Fruit fly (Drosophila melanogaster) whole organism, embryonic: ENCODE data around the gene Sgs5.

Experiments
- B-H1 ChIP-seq: fragments of 200-800 bp; sonication (Bioruptor generic); IDR thresholded peaks from 3 replicates; pipeline ENCODE4 v1.3.6; 2022; ENCODE audit warnings: missing biosample characterization, missing genetic modification characterization
- B-H2 ChIP-seq: fragments of 200-800 bp; sonication (Bioruptor generic); optimal IDR thresholded peaks from 2 replicates; lab custom pipeline; 2018; ENCODE audit warnings: missing biosample characterization, mild to moderate bottlenecking, missing genetic modification characterization
- Bgb ChIP-seq: fragments of 200-800 bp; sonication (Bioruptor generic); IDR thresholded peaks from 2 replicates; pipeline ENCODE4 v1.3.6; 2022; ENCODE audit warnings: missing biosample characterization, missing genetic modification characterization; ENCODE audit not compliant: partially characterized antibody
- CG11560 ChIP-seq: fragments of 200-800 bp; sonication (Bioruptor generic); IDR thresholded peaks from 3 replicates; pipeline ENCODE4 v1.3.6; 2022; ENCODE audit warnings: missing biosample characterization, missing genetic modification characterization
- CG12659 ChIP-seq: fragments of 200-800 bp; sonication (Bioruptor generic); optimal IDR thresholded peaks from 3 replicates; lab custom pipeline; 2017; ENCODE audit warnings: mild to moderate bottlenecking, missing biosample characterization, missing genetic modification reagents, missing genetic modification characterization
- CG13424 ChIP-seq: fragments of 200-800 bp; sonication (Bioruptor generic); optimal IDR thresholded peaks from 2 replicates; lab custom pipeline; 2019; ENCODE audit warnings: missing biosample characterization, mild to moderate bottlenecking, missing genetic modification characterization, moderate library complexity
- CG14014 ChIP-seq: fragments of 200-800 bp; sonication (Bioruptor generic); IDR thresholded peaks from 2 replicates; pipeline ENCODE4 v1.3.6; 2022; ENCODE audit warnings: missing biosample characterization, missing genetic modification characterization
- CG14860 ChIP-seq: fragments of 200-800 bp; sonication (Bioruptor generic); IDR thresholded peaks from 3 replicates; pipeline ENCODE4 v1.3.6; 2022; ENCODE audit warnings: missing biosample characterization, missing genetic modification characterization; ENCODE audit not compliant: partially characterized antibody
- CG1529 ChIP-seq: fragments of 200-800 bp; sonication (Bioruptor generic); optimal IDR thresholded peaks from 3 replicates; lab custom pipeline; 2018; ENCODE audit warnings: missing biosample characterization, missing genetic modification characterization
- CG15479 ChIP-seq: fragments of 200-800 bp; sonication (Bioruptor generic); optimal IDR thresholded peaks from 3 replicates; lab custom pipeline; 2019; ENCODE audit warnings: missing biosample characterization, mild to moderate bottlenecking, missing genetic modification characterization, moderate library complexity
- CG17612 ChIP-seq: fragments of 200-800 bp; sonication (Bioruptor generic); IDR thresholded peaks from 2 replicates; pipeline ENCODE4 v1.3.6; 2022; ENCODE audit warnings: missing biosample characterization, missing genetic modification characterization
- CG30431 ChIP-seq: fragments of 200-800 bp; sonication (Bioruptor generic); optimal IDR thresholded peaks from 2 replicates; lab custom pipeline; 2017; ENCODE audit warnings: missing biosample characterization, missing genetic modification characterization
- CG31388 ChIP-seq: fragments of 200-800 bp; sonication (Bioruptor generic); optimal IDR thresholded peaks from 2 replicates; lab custom pipeline; 2016; ENCODE audit warnings: missing biosample characterization, missing genetic modification characterization
- CG33557 ChIP-seq: fragments of 200-800 bp; sonication (Bioruptor generic); optimal IDR thresholded peaks from 2 replicates; lab custom pipeline; 2019; ENCODE audit warnings: missing biosample characterization, mild to moderate bottlenecking, missing genetic modification characterization, moderate library complexity
- CG34224 ChIP-seq: fragments of 200-800 bp; sonication (Bioruptor generic); IDR thresholded peaks from 3 replicates; pipeline ENCODE4 v1.3.6; 2022; ENCODE audit warnings: missing biosample characterization, missing genetic modification characterization; ENCODE audit not compliant: partially characterized antibody
- CG4424 ChIP-seq: fragments of 200-800 bp; sonication (Bioruptor generic); optimal IDR thresholded peaks from 3 replicates; lab custom pipeline; 2016; ENCODE audit warnings: missing biosample characterization, missing genetic modification characterization
- CG6813 ChIP-seq: fragments of 200-800 bp; sonication (Bioruptor generic); optimal IDR thresholded peaks from 2 replicates; lab custom pipeline; 2017; ENCODE audit warnings: missing biosample characterization, missing genetic modification characterization, mild to moderate bottlenecking, moderate library complexity, missing genetic modification reagents
- CG6854 ChIP-seq: fragments of 200-800 bp; sonication (Bioruptor generic); optimal IDR thresholded peaks from 3 replicates; lab custom pipeline; 2017; ENCODE audit warnings: missing biosample characterization, mild to moderate bottlenecking, missing genetic modification characterization
- CG7556 ChIP-seq: fragments of 200-800 bp; sonication (Bioruptor generic); optimal IDR thresholded peaks from 2 replicates; lab custom pipeline; 2017; ENCODE audit warnings: missing biosample characterization, mild to moderate bottlenecking, missing genetic modification characterization
- CG7839 ChIP-seq: fragments of 200-800 bp; sonication (Bioruptor generic); optimal IDR thresholded peaks from 3 replicates; lab custom pipeline; 2018; ENCODE audit warnings: missing biosample characterization, mild to moderate bottlenecking, missing genetic modification characterization, moderate library complexity
- CG8290 ChIP-seq, 3 experiments: fragments of 200-800 bp; sonication (Bioruptor generic); optimal IDR thresholded peaks; 2 replicates each; lab custom pipeline; 2016 to 2019; ENCODE audit warnings: missing biosample characterization in 3 of 3, missing genetic modification characterization in 3 of 3, mild to moderate bottlenecking in 2 of 3, moderate library complexity in 1 of 3
- CG8388 ChIP-seq: fragments of 200-800 bp; sonication (Bioruptor generic); optimal IDR thresholded peaks from 2 replicates; lab custom pipeline; 2019; ENCODE audit warnings: missing biosample characterization, mild to moderate bottlenecking, missing genetic modification characterization, moderate library complexity
- CG9817 ChIP-seq: fragments of 200-800 bp; sonication (Bioruptor generic); optimal IDR thresholded peaks from 2 replicates; lab custom pipeline; 2018; ENCODE audit warnings: missing biosample characterization, mild to moderate bottlenecking, missing genetic modification characterization, moderate library complexity
- Camta ChIP-seq: fragments of 200-800 bp; sonication (Bioruptor generic); optimal IDR thresholded peaks from 2 replicates; lab custom pipeline; 2016; ENCODE audit warnings: missing biosample characterization, missing genetic modification characterization
- CoRest ChIP-seq: fragments of 200-800 bp; sonication (Bioruptor generic); optimal IDR thresholded peaks from 3 replicates; lab custom pipeline; 2018; ENCODE audit warnings: missing biosample characterization, mild to moderate bottlenecking, missing genetic modification characterization, moderate library complexity
- D19B ChIP-seq: fragments of 200-800 bp; sonication (Bioruptor generic); optimal IDR thresholded peaks from 2 replicates; lab custom pipeline; 2017; ENCODE audit warnings: missing biosample characterization, mild to moderate bottlenecking, missing genetic modification characterization
- Drgx ChIP-seq: fragments of 200-800 bp; sonication (Bioruptor generic); IDR thresholded peaks from 2 replicates; pipeline ENCODE4 v1.3.6; 2022; ENCODE audit warnings: missing biosample characterization, missing genetic modification characterization
- Ets65A ChIP-seq: fragments of 200-800 bp; sonication (Bioruptor generic); peaks from one replicate; lab custom pipeline; 2016; ENCODE audit warnings: missing biosample characterization, missing genetic modification characterization
- Gug ChIP-seq: fragments of 200-800 bp; sonication (Bioruptor generic); IDR thresholded peaks from 4 replicates; pipeline ENCODE4 v1.3.6; 2022; ENCODE audit warnings: missing biosample characterization, missing genetic modification characterization
- Lim3 ChIP-seq: fragments of 200-800 bp; sonication (Bioruptor generic); IDR thresholded peaks from 2 replicates; pipeline ENCODE4 v1.3.6; 2022; ENCODE audit warnings: missing biosample characterization, missing genetic modification characterization
- NC2β ChIP-seq: fragments of 200-800 bp; sonication (Bioruptor generic); optimal IDR thresholded peaks from 2 replicates; lab custom pipeline; 2016; ENCODE audit warnings: missing biosample characterization, missing genetic modification characterization
- NFAT ChIP-seq: fragments of 200-800 bp; sonication (Bioruptor generic); IDR thresholded peaks from 2 replicates; pipeline ENCODE4 v1.3.6; 2022; ENCODE audit warnings: missing biosample characterization, missing genetic modification characterization
- Nf-YC ChIP-seq: fragments of 200-800 bp; optimal IDR thresholded peaks from 3 replicates; lab custom pipeline; 2019; ENCODE audit warnings: missing biosample characterization, mild to moderate bottlenecking, missing genetic modification characterization, moderate library complexity
- Opbp ChIP-seq: fragments of 200-800 bp; sonication (Bioruptor generic); IDR thresholded peaks from 3 replicates; pipeline ENCODE4 v1.3.6; 2022; ENCODE audit warnings: missing biosample characterization, missing genetic modification characterization; ENCODE audit not compliant: partially characterized antibody
- Scr ChIP-seq: fragments of 200-800 bp; sonication (Bioruptor generic); IDR thresholded peaks from 2 replicates; pipeline ENCODE4 v1.3.6; 2022; ENCODE audit warnings: missing biosample characterization, missing genetic modification characterization; ENCODE audit not compliant: partially characterized antibody
- Side ChIP-seq: fragments of 200-800 bp; sonication (Bioruptor generic); optimal IDR thresholded peaks from 2 replicates; lab custom pipeline; 2016; ENCODE audit warnings: missing biosample characterization, missing genetic modification characterization
- Sox100B ChIP-seq: fragments of 200-800 bp; sonication (Bioruptor generic); optimal IDR thresholded peaks from 3 replicates; lab custom pipeline; 2018; ENCODE audit warnings: missing biosample characterization, mild to moderate bottlenecking, missing genetic modification characterization
- dm ChIP-seq: fragments of 200-800 bp; sonication (Bioruptor generic); optimal IDR thresholded peaks from 3 replicates; lab custom pipeline; 2016; ENCODE audit warnings: missing biosample characterization, missing genetic modification characterization
- jing ChIP-seq: fragments of 200-800 bp; sonication (Bioruptor generic); optimal IDR thresholded peaks from 2 replicates; lab custom pipeline; 2018; ENCODE audit warnings: missing biosample characterization, mild to moderate bottlenecking, missing genetic modification characterization
- lilli ChIP-seq: fragments of 200-800 bp; sonication (Bioruptor generic); optimal IDR thresholded peaks from 3 replicates; lab custom pipeline; 2016; ENCODE audit warnings: missing biosample characterization, missing genetic modification characterization
- nau ChIP-seq: fragments of 200-800 bp; sonication (Bioruptor generic); optimal IDR thresholded peaks from 3 replicates; lab custom pipeline; 2017; ENCODE audit warnings: missing biosample characterization, mild to moderate bottlenecking, missing genetic modification characterization, missing genetic modification reagents
- nmo ChIP-seq: fragments of 200-800 bp; sonication (Bioruptor generic); optimal IDR thresholded peaks from 2 replicates; lab custom pipeline; 2018; ENCODE audit warnings: missing biosample characterization, mild to moderate bottlenecking, missing genetic modification characterization, moderate library complexity
- salm ChIP-seq: fragments of 200-800 bp; sonication (Bioruptor generic); optimal IDR thresholded peaks from 2 replicates; lab custom pipeline; 2018; ENCODE audit warnings: missing biosample characterization, mild to moderate bottlenecking, missing genetic modification characterization
- sug ChIP-seq: fragments of 200-800 bp; optimal IDR thresholded peaks from 2 replicates; lab custom pipeline; 2019; ENCODE audit warnings: missing biosample characterization, mild to moderate bottlenecking, missing genetic modification characterization, moderate library complexity
- unpg ChIP-seq: fragments of 200-800 bp; sonication (Bioruptor generic); optimal IDR thresholded peaks from 3 replicates; lab custom pipeline; 2018; ENCODE audit warnings: missing biosample characterization, mild to moderate bottlenecking, missing genetic modification characterization, moderate library complexity
- vvl ChIP-seq: fragments of 200-800 bp; sonication (Bioruptor generic); IDR thresholded peaks from 2 replicates; pipeline ENCODE4 v1.3.6; 2022; ENCODE audit warnings: missing biosample characterization, missing genetic modification characterization
- wor ChIP-seq: fragments of 200-800 bp; sonication (Bioruptor generic); IDR thresholded peaks from 2 replicates; pipeline ENCODE4 v1.3.6; 2022; ENCODE audit warnings: missing biosample characterization, missing genetic modification characterization
- zen ChIP-seq: fragments of 200-800 bp; sonication (Bioruptor generic); optimal IDR thresholded peaks from 3 replicates; lab custom pipeline; 2018; ENCODE audit warnings: missing biosample characterization, mild to moderate bottlenecking, missing genetic modification characterization, moderate library complexity

Gene Sgs5

DNA sequence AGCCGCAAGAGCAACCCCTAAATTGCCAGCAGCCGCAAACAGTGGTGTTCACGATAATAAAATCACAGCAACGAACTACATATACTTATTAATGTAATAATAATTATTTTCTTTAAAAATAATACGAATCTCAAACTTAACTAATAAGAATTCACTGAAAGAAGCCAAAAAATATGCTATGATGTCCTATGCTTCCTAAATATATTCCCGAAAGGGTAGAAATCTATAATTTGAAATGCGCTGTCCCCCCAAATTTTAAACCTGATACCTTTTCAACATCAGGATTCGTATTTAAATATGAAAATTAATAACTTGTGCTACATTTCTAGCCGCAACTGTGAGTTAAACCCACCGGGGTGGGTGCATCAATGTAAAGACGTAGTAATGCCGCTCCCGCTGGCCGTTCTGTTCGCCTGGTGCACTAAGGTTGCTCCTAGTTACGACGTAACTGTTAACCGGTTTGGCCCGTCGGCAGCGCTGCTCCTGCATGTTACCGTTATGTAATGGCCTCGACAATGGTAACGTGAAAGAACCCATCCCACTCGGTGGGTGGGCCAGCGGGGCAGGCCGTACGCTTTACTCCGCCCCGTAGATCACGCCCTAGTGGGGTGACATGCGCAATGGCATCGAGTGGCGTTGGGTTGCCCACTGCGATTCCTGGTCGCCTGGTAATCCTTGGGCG is 9.2 kb downstream of the Sgs5 start (continued):
- TF ChIP-seq CG6813 (peak; percentile 88), Nf-YC (tag; lab: Kevin White, UChicago) (peak; percentile 46), Lim3 (no peak), dm (GFP tag; lab: Kevin White, UChicago) (no peak), nmo (GFP tag; lab: Kevin White, UChicago) (peak; percentile 92), Bgb (GFP tag; lab: Robert Waterston, UW) (peak; percentile 55; the same call in 1 of the 2 replicates), NFAT (GFP tag; lab: Robert Waterston, UW) (0 out of 2 replicates have a peak, but pooled peaks have one; percentile 40), CG33557 (GFP tag; lab: Kevin White, UChicago) (peak; percentile 85), CG17612 (GFP tag; lab: Robert Waterston, UW) (peak; percentile 47), CG12659 (GFP tag; lab: Kevin White, UChicago) (peak; percentile 78), lilli (GFP tag; lab: Kevin White, UChicago) (peak; percentile 58), sug (peak; percentile 59), B-H2 (GFP tag; lab: Kevin White, UChicago) (peak; percentile 9), CG8388 (GFP tag; lab: Kevin White, UChicago) (peak; percentile 87), nau (GFP tag; lab: Kevin White, UChicago) (peak; percentile 26), zen (tag; lab: Kevin White, UChicago) (peak; percentile 87), CG1529 (GFP tag; lab: Kevin White, UChicago) (peak; percentile 77), B-H1 (GFP tag; lab: Robert Waterston, UW) (peak; percentile 26; the same call in 1 of the 3 replicates), Gug (peak; percentile 26; the same call in 1 of the 4 replicates), CG34224 (GFP tag; lab: Robert Waterston, UW) (peak; percentile 62; the same call in 2 of the 3 replicates), Scr (GFP tag; lab: Robert Waterston, UW) (no peak), CG7839 (peak; percentile 90), jing (GFP tag; lab: Kevin White, UChicago) (peak; percentile 49), Opbp (GFP tag; lab: Robert Waterston, UW) (peak; percentile 46; the same call in 1 of the 3 replicates), CG7556 (GFP tag; lab: Kevin White, UChicago) (peak; percentile 95), wor (GFP tag; lab: Robert Waterston, UW) (peak; percentile 61), CG8290 (GFP tag; optimal IDR thresholded peaks at IDR 0.05; lab: Kevin White, UChicago) (peak; percentile 70), CG8290 (tag; optimal IDR thresholded peaks at IDR 0.05; lab: Kevin White, UChicago) (peak in 1 of 2 experiments; percentile 53), CG31388 (peak; percentile 56), CG15479 (GFP tag; lab: Kevin White, UChicago) (no peak), NC2β (GFP tag; lab: Kevin White, UChicago) (peak; percentile 15), CG11560 (tag; lab: Robert Waterston, UW) (no peak), CG6854 (GFP tag; lab: Kevin White, UChicago) (peak; percentile 82), D19B (GFP tag; lab: Kevin White, UChicago) (peak; percentile 70), CG4424 (GFP tag; lab: Kevin White, UChicago) (peak; percentile 82), CG13424 (tag; lab: Kevin White, UChicago) (peak; percentile 91), Side (GFP tag; lab: Kevin White, UChicago) (no peak), salm (tag; lab: Kevin White, UChicago) (peak; percentile 75), Ets65A (GFP tag; lab: Kevin White, UChicago) (peak; percentile 65), CG14014 (peak; percentile 54), CG30431 (peak; percentile 83), Camta (GFP tag; lab: Kevin White, UChicago) (peak; percentile 18), CG14860 (0 out of 3 replicates have a peak, but pooled peaks have one; percentile 30), Sox100B (GFP tag; lab: Kevin White, UChicago) (peak; percentile 90), unpg (GFP tag; lab: Kevin White, UChicago) (peak; percentile 71), CoRest (tag; lab: Kevin White, UChicago) (peak; percentile 91), vvl (GFP tag; lab: Robert Waterston, UW) (peak; percentile 65), Drgx (GFP tag; lab: Robert Waterston, UW) (no peak), CG9817 (tag; lab: Kevin White, UChicago) (peak; percentile 70)
